Worm (Caenorhabditis elegans) whole organism, late embryonic: ENCODE results near the gene T16G12.9.
A peak's percentile ranks its signal among the peaks of the same experiment; 100 is the strongest.

ENCODE experiments used
- C08G9.2 ChIP-seq: sonication (generic microtip); optimal IDR thresholded peaks from 2 replicates; lab custom pipeline; 2016; ENCODE audit warnings: mild to moderate bottlenecking, missing genetic modification characterization, moderate library complexity, missing compliant biosample characterization
- C38D4.7 ChIP-seq: fragments of 200-800 bp; sonication (Bioruptor generic); optimal IDR thresholded peaks from 2 replicates; lab custom pipeline; 2018; ENCODE audit warnings: mild to moderate bottlenecking, missing genetic modification characterization, moderate library complexity, missing compliant biosample characterization
- F13H6.1 ChIP-seq: sonication (generic microtip); optimal IDR thresholded peaks from 2 replicates; lab custom pipeline; 2016; ENCODE audit warnings: missing genetic modification characterization, missing compliant biosample characterization
- ama-1 ChIP-seq: fragments of 150-350 bp; optimal IDR thresholded peaks from 2 replicates; lab custom pipeline; 2014
- ceh-2 ChIP-seq: sonication (generic microtip); optimal IDR thresholded peaks from 2 replicates; lab custom pipeline; 2016; ENCODE audit warnings: missing genotype, missing genetic modification characterization, missing compliant biosample characterization
- ceh-30 ChIP-seq: fragments of 150-350 bp; optimal IDR thresholded peaks from 2 replicates; lab custom pipeline; 2014; ENCODE audit warnings: missing biosample characterization, missing genetic modification characterization
- ceh-31 ChIP-seq: sonication (generic microtip); optimal IDR thresholded peaks from 2 replicates; lab custom pipeline; 2016; ENCODE audit warnings: missing genetic modification characterization, missing compliant biosample characterization
- ceh-34 ChIP-seq: sonication (generic microtip); optimal IDR thresholded peaks from 2 replicates; lab custom pipeline; 2016; ENCODE audit warnings: mild to moderate bottlenecking, missing genetic modification characterization, missing compliant biosample characterization
- ceh-45 ChIP-seq: fragments of 200-800 bp; sonication (Bioruptor generic); IDR thresholded peaks from 2 replicates; pipeline ENCODE4 v1.3.6; 2022; ENCODE audit warnings: missing genetic modification reagents, missing genetic modification characterization, missing compliant biosample characterization
- ceh-48 ChIP-seq: sonication (generic microtip); optimal IDR thresholded peaks from 2 replicates; lab custom pipeline; 2016; ENCODE audit warnings: missing genetic modification characterization, inconsistent platforms, missing compliant biosample characterization
- che-1 ChIP-seq: sonication (generic microtip); optimal IDR thresholded peaks from 2 replicates; lab custom pipeline; 2016; ENCODE audit warnings: mild to moderate bottlenecking, missing genetic modification characterization, missing compliant biosample characterization
- dmd-4 ChIP-seq: sonication (generic microtip); optimal IDR thresholded peaks from 2 replicates; lab custom pipeline; 2016; ENCODE audit warnings: borderline replicate concordance, missing genetic modification characterization, missing compliant biosample characterization
- elt-4 ChIP-seq: sonication (generic microtip); optimal IDR thresholded peaks from 2 replicates; lab custom pipeline; 2016; ENCODE audit warnings: missing genetic modification characterization, missing compliant biosample characterization
- fkh-10 ChIP-seq: fragments of 150-350 bp; optimal IDR thresholded peaks from 2 replicates; lab custom pipeline; 2014; ENCODE audit warnings: missing biosample characterization, missing genetic modification reagents, missing genetic modification characterization
- gmeb-2 ChIP-seq: sonication (generic microtip); optimal IDR thresholded peaks from 2 replicates; lab custom pipeline; 2016; ENCODE audit warnings: missing genetic modification characterization, inconsistent platforms, missing compliant biosample characterization
- hlh-13 ChIP-seq: fragments of 200-800 bp; sonication (Bioruptor generic); optimal IDR thresholded peaks from 2 replicates; lab custom pipeline; 2018; ENCODE audit warnings: mild to moderate bottlenecking, missing genetic modification characterization, missing compliant biosample characterization
- lin-11 ChIP-seq: fragments of 200-800 bp; sonication (Bioruptor generic); optimal IDR thresholded peaks from 2 replicates; lab custom pipeline; 2018; ENCODE audit warnings: mild to moderate bottlenecking, missing genetic modification characterization, missing compliant biosample characterization
- madf-2 ChIP-seq: sonication (generic microtip); optimal IDR thresholded peaks from 2 replicates; lab custom pipeline; 2017; ENCODE audit warnings: missing genetic modification characterization, missing compliant biosample characterization
- mec-3 ChIP-seq: sonication (generic microtip); optimal IDR thresholded peaks from 2 replicates; lab custom pipeline; 2016; ENCODE audit warnings: borderline replicate concordance, missing genetic modification characterization, missing compliant biosample characterization
- nfya-1 ChIP-seq: sonication (generic microtip); optimal IDR thresholded peaks from 2 replicates; lab custom pipeline; 2017; ENCODE audit warnings: missing genetic modification characterization, mild to moderate bottlenecking, missing compliant biosample characterization, antibody characterized with exemption, moderate library complexity
- nhr-11 ChIP-seq: fragments of 150-350 bp; optimal IDR thresholded peaks from 2 replicates; lab custom pipeline; 2014; ENCODE audit warnings: missing biosample characterization, missing genetic modification characterization
- npax-4 ChIP-seq: sonication (generic microtip); optimal IDR thresholded peaks from 2 replicates; lab custom pipeline; 2016; ENCODE audit warnings: missing genetic modification characterization, missing compliant biosample characterization
- odd-2 ChIP-seq: sonication (generic microtip); optimal IDR thresholded peaks from 2 replicates; lab custom pipeline; 2017; ENCODE audit warnings: antibody characterized with exemption, mild to moderate bottlenecking, missing genetic modification characterization, missing compliant biosample characterization
- pag-3 ChIP-seq: sonication (generic microtip); optimal IDR thresholded peaks from 2 replicates; lab custom pipeline; 2016; ENCODE audit warnings: missing compliant biosample characterization, missing genetic modification characterization, borderline replicate concordance
- pha-2 ChIP-seq: sonication (generic microtip); optimal IDR thresholded peaks from 2 replicates; lab custom pipeline; 2017; ENCODE audit warnings: mild to moderate bottlenecking, missing genetic modification characterization, missing compliant biosample characterization
- rnt-1 ChIP-seq: sonication (generic microtip); optimal IDR thresholded peaks from 2 replicates; lab custom pipeline; 2016; ENCODE audit warnings: missing genetic modification characterization, missing compliant biosample characterization
- tbx-2 ChIP-seq: sonication (generic microtip); optimal IDR thresholded peaks from 2 replicates; lab custom pipeline; 2016; ENCODE audit warnings: missing genetic modification characterization, missing compliant biosample characterization
- unc-3 ChIP-seq, 2 experiments: fragments of 200-800 bp in 1 of 2; sonication (Bioruptor generic) in 1 of 2; sonication (generic microtip) in 1 of 2; conservative IDR thresholded peaks in 1 of 2; optimal IDR thresholded peaks in 1 of 2; 2 replicates each; pipeline versions ENCODE4 v1.3.6 to Lab custom; 2016 to 2022; ENCODE audit warnings: missing compliant biosample characterization in 2 of 2, missing genetic modification characterization in 2 of 2, missing genetic modification reagents in 1 of 2
- unc-42 ChIP-seq: sonication (generic microtip); optimal IDR thresholded peaks from 2 replicates; lab custom pipeline; 2016; ENCODE audit warnings: missing genotype, missing genetic modification characterization, missing compliant biosample characterization
- unc-55 ChIP-seq: sonication (generic microtip); optimal IDR thresholded peaks from 2 replicates; lab custom pipeline; 2017; ENCODE audit warnings: missing biosample characterization, missing genetic modification reagents, missing genetic modification characterization
- zip-5 ChIP-seq: sonication (generic microtip); optimal IDR thresholded peaks from 2 replicates; lab custom pipeline; 2016; ENCODE audit warnings: missing genetic modification characterization, missing compliant biosample characterization

The T16G12.9 gene

DNA sequence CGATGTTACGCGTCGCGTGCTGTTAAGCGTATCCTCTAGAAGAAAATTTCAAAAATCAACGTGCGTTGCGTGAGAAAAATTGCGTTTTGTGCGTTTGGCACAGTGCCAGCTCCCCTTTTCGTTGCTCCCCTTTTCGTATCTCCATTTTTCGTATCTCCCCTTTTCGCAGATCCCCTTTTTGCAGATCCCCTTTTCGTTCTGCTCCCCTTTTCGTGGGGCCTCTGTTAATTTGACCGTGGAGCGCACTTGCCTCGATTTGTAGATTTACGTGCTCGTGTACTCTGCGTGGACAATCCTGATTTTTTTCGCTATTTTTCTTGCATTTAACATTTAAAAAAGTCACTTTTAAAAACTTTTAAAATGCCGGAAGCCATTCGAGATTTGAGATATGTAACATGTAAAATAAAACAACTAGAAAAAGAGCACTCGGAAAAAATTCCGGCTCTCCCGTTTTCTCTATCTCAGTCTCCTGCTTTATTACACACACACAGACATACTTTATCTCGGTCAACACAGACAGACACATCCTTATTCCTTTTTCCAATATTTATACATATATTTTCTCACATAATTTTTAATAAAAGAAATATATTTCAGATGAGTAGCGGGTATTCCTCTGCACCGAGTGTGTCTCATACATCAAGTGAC lies 45.7 kb upstream of the T16G12.9 start, which contains the start of gene ttll-4 (continued):
- TF ChIP-seq F13H6.1 (peak; percentile 47), ama-1 (no peak), nfya-1 (tag; lab: Kevin White, UChicago) (peak; percentile 15), odd-2 (tag; lab: Kevin White, UChicago) (no peak), elt-4 (tag; lab: Kevin White, UChicago) (no peak), ceh-45 (no peak), unc-3 (GFP tag; conservative IDR thresholded peaks at IDR 0.05; lab: Robert Waterston, UW) (no peak), unc-3 (tag; optimal IDR thresholded peaks at IDR 0.05; lab: Kevin White, UChicago) (peak; percentile 46), dmd-4 (tag; lab: Kevin White, UChicago) (peak; percentile 79), tbx-2 (tag; lab: Kevin White, UChicago) (peak; percentile 91), C08G9.2 (tag; lab: Kevin White, UChicago) (peak; percentile 86)

ce11 chrIII:10120076-10120831 lies 42.2 kb upstream of the T16G12.9 start, which contains the start of the genes gtf-2H3 and ham-3:
Gene gtf-2H3, minus strand, starts transcription at chrIII:10120148.
Gene ham-3, plus strand, starts transcription at chrIII:10120781.
- TF ChIP-seq elt-4 (tag; lab: Kevin White, UChicago), result no peak
- no peak for TF ChIP-seq gmeb-2 (tag; lab: Kevin White, UChicago)
- no peak for TF ChIP-seq npax-4 (tag; lab: Kevin White, UChicago)
- TF ChIP-seq unc-42, result peak; percentile 16
- TF ChIP-seq tbx-2 (tag; lab: Kevin White, UChicago), result no peak
- no peak for TF ChIP-seq lin-11 (tag; lab: Kevin White, UChicago)
- no peak for TF ChIP-seq rnt-1 (tag; lab: Kevin White, UChicago)
- TF ChIP-seq ceh-48 (tag; lab: Kevin White, UChicago), result peak; percentile 90
- no peak for TF ChIP-seq zip-5 (tag; lab: Kevin White, UChicago)
- TF ChIP-seq nfya-1 (tag; lab: Kevin White, UChicago), result no peak
- no peak for TF ChIP-seq ceh-2 (tag; lab: Kevin White, UChicago)
- TF ChIP-seq ceh-31, result peak; percentile 28

DNA sequence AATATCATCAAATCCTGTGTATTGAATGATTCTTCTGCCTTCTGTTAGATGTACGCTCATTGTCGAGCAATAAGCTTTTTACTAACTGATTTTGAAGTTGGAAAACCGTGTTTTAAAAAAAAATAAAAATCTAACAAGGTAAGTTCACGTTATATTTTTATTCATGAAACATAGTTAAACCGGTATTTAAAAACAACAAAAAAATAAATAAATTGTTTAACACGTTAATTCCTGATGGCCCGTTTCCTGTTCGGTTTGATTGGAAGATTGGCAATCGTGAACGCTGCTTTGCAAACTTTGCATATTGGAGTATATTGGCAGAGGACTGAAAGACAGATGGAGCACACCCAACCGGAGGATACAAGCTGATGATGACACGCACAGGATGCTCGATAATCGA lies 40.8 kb upstream of the T16G12.9 start, which contains the start of gene ZK1128.3:
Gene ZK1128.3, minus strand, starts transcription at position 101 of the 400 bp plus-strand sequence.
- TF ChIP-seq nhr-11 (tag; lab: Kevin White, UChicago) (no peak), elt-4 (tag; lab: Kevin White, UChicago) (no peak), C08G9.2 (tag; lab: Kevin White, UChicago) (no peak), unc-3 (GFP tag; conservative IDR thresholded peaks at IDR 0.05; lab: Robert Waterston, UW) (no peak), unc-3 (tag; optimal IDR thresholded peaks at IDR 0.05; lab: Kevin White, UChicago) (no peak), madf-2 (tag; lab: Kevin White, UChicago) (no peak), fkh-10 (GFP tag; lab: Kevin White, UChicago) (no peak), pag-3 (no peak), ceh-30 (tag; lab: Kevin White, UChicago) (no peak)

ce11 chrIII:10114662-10115061 lies 36.6 kb upstream of the T16G12.9 start, which contains the start of the genes ZK1128.1 and mett-10:
Gene ZK1128.1, minus strand, starts transcription at chrIII:10114760.
Gene mett-10, plus strand, starts transcription at chrIII:10115036.
- TF ChIP-seq C38D4.7 (GFP tag; lab: Kevin White, UChicago), result no peak
- peak; percentile 13 for TF ChIP-seq unc-42

DNA sequence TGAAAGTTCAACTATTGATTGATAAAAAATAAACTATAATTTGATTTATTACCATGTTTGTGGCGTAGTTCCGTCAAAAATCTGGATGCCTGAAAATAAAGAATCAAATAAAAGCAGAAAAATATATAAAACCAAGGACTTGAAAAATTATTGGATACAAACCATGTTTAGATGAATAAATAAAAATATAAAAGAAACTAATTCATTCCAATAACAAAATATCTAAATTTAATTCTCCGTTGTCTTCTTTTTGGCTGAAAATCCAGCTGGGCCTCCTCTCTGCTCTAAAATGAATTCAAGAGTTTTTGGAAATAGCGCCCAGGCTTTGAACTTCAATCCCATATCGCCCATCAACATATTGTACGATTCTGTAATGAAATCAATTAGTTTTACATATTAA lies 34.9 kb upstream of the T16G12.9 start, which contains the start of gene vps-29:
Gene vps-29, minus strand, starts transcription at position 101 of the 400 bp plus-strand sequence.
- TF ChIP-seq unc-55 (GFP tag; lab: Kevin White, UChicago), result no peak
- TF ChIP-seq tbx-2 (tag; lab: Kevin White, UChicago), result no peak
- TF ChIP-seq odd-2 (tag; lab: Kevin White, UChicago), result no peak
- no peak for TF ChIP-seq mec-3 (tag; lab: Kevin White, UChicago)
- no peak for TF ChIP-seq C38D4.7 (GFP tag; lab: Kevin White, UChicago)
- no peak for TF ChIP-seq pha-2 (tag; lab: Kevin White, UChicago)
- no peak for TF ChIP-seq nhr-11 (tag; lab: Kevin White, UChicago)
- TF ChIP-seq ceh-34, result no peak
- no peak for TF ChIP-seq hlh-13
- no peak for TF ChIP-seq ceh-30 (tag; lab: Kevin White, UChicago)
- TF ChIP-seq elt-4 (tag; lab: Kevin White, UChicago), result no peak
- TF ChIP-seq unc-42, result no peak
- no peak for TF ChIP-seq ceh-31
- no peak for TF ChIP-seq che-1 (tag; lab: Kevin White, UChicago)
- TF ChIP-seq ceh-45, result no peak
